Worm (Caenorhabditis elegans): ENCODE measurements around the gene W09D6.5.

DNA sequence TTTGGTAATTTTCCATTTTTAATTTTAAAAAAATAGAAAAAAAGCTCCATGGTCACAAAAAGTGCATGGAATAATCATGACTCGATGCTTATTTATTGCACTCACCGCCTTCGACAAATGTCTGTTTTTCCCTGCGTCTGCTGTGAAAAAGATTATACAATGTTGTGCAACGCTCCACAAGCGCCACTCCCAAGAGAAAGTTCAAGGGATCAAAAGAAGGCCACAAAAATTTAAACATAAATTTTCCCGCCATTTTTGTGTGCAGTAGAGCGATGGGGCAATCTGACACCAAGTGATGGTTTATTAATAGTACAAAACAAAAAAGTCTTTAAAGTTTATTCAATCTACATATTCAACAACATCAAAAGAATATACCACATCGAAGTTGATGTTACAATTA is 50.6 kb downstream of the W09D6.5 start, which contains the start of gene fbxa-128:
- TF ChIP-seq W03F9.2 (tag; optimal IDR thresholded peaks at IDR 0.05) = no peak
- no peak for TF ChIP-seq dao-5 (tag; optimal IDR thresholded peaks at IDR 0.05)

All from whole organism, L4/young adult.